Fruit fly (Drosophila melanogaster) whole organism, embryonic: ENCODE measurements around the gene CG3815.

Experiments used
- CG12155 ChIP-seq: fragments of 200-800 bp; sonication (Bioruptor generic); optimal IDR thresholded peaks from 3 replicates; lab custom pipeline; 2016; ENCODE audit warnings: missing biosample characterization, missing genetic modification characterization
- CG34422 ChIP-seq: fragments of 200-800 bp; sonication (Bioruptor generic); IDR thresholded peaks from 3 replicates; pipeline ENCODE4 v1.3.6; 2022; ENCODE audit warnings: missing biosample characterization, missing genetic modification characterization
- HHEX ChIP-seq: fragments of 200-800 bp; sonication (Bioruptor generic); optimal IDR thresholded peaks from 3 replicates; lab custom pipeline; 2017; ENCODE audit warnings: missing biosample characterization, mild to moderate bottlenecking, missing genetic modification characterization, missing genetic modification reagents

- TF ChIP-seq HHEX (GFP tag; lab: Kevin White, UChicago) (no peak), CG34422 (GFP tag; lab: Robert Waterston, UW) (peak; percentile 38; the same call in 1 of the 3 replicates), CG12155 (peak; percentile 37)
These were observed 51.8 kb downstream of the CG3815 start, which contains the start of gene CG3847 for dm6 chrX:6346926-6347367.
